Comparison of ENCODE assay signal across 3 fruit fly cellular contexts in genomic region chr3R:31308855-31309646, dm6.
TF ChIP-seq lines count a peak whose summit lies in the region.

No protein-coding gene starts in this region.

TF ChIP-seq in whole organism, embryonic, 481 proteins besides CTCF, POLR2A, EP300 and RAD21 (continued from another document and continues in another):
- TF ChIP-seq CG10979 (tag; optimal IDR thresholded peaks at IDR 0.05; lab: Kevin White, UChicago) = no peak
- no peak for TF ChIP-seq CG16863 (GFP tag; optimal IDR thresholded peaks at IDR 0.05; lab: Kevin White, UChicago)
- peak; percentile 68 for TF ChIP-seq wek (GFP tag; optimal IDR thresholded peaks at IDR 0.05; lab: Kevin White, UChicago)
- TF ChIP-seq MBD-R2 (GFP tag; IDR thresholded peaks at IDR 0.05; lab: Robert Waterston, UW) = no peak
- TF ChIP-seq CG14014 (GFP tag; IDR thresholded peaks at IDR 0.05; lab: Robert Waterston, UW) = no peak; the same call in 1 of the 2 replicates
- TF ChIP-seq sima (GFP tag; optimal IDR thresholded peaks at IDR 0.05; lab: Kevin White, UChicago) = no peak
- no peak for TF ChIP-seq CG10543 (GFP tag; optimal IDR thresholded peaks at IDR 0.05; lab: Kevin White, UChicago)
- TF ChIP-seq Pdp1 (GFP tag; optimal IDR thresholded peaks at IDR 0.05; lab: Kevin White, UChicago) = no peak
- no peak for TF ChIP-seq HLH4C (GFP tag; IDR thresholded peaks at IDR 0.05; lab: Robert Waterston, UW; ENCODE audit: partially characterized antibody)
- TF ChIP-seq kni (GFP tag; optimal IDR thresholded peaks at IDR 0.05; lab: Kevin White, UChicago) = peak; percentile 85
- TF ChIP-seq dm (GFP tag; optimal IDR thresholded peaks at IDR 0.05; lab: Kevin White, UChicago) = no peak
- peak; percentile 68 for TF ChIP-seq MTF-1 (GFP tag; optimal IDR thresholded peaks at IDR 0.05; lab: Kevin White, UChicago; ENCODE audit: borderline replicate concordance)
- TF ChIP-seq CG10209 (GFP tag; optimal IDR thresholded peaks at IDR 0.05; lab: Kevin White, UChicago) = peak; percentile 22
- no peak for TF ChIP-seq CG3065 (GFP tag; optimal IDR thresholded peaks at IDR 0.05; lab: Kevin White, UChicago)
- TF ChIP-seq dimm (GFP tag; IDR thresholded peaks at IDR 0.05; lab: Robert Waterston, UW) = no peak
- TF ChIP-seq CG11504 (tag; optimal IDR thresholded peaks at IDR 0.05; lab: Kevin White, UChicago) = peak; percentile 41
- TF ChIP-seq CG1233 (GFP tag; optimal IDR thresholded peaks at IDR 0.05; lab: Kevin White, UChicago) = no peak
- TF ChIP-seq h (optimal IDR thresholded peaks at IDR 0.05; lab: Kevin White, UChicago) = no peak
- no peak for TF ChIP-seq CG8765 (GFP tag; IDR thresholded peaks at IDR 0.05; lab: Robert Waterston, UW)
- peak; percentile 21 for TF ChIP-seq CG8924 (tag; optimal IDR thresholded peaks at IDR 0.05; lab: Kevin White, UChicago)
- no peak for TF ChIP-seq esg (GFP tag; conservative IDR thresholded peaks at IDR 0.05; lab: Robert Waterston, UW)
- no peak for TF ChIP-seq CG10267 (tag; optimal IDR thresholded peaks at IDR 0.05; lab: Kevin White, UChicago)
- TF ChIP-seq Mad (GFP tag; optimal IDR thresholded peaks at IDR 0.05; lab: Kevin White, UChicago) = no peak
- TF ChIP-seq CG1024 (GFP tag; IDR thresholded peaks at IDR 0.05; lab: Robert Waterston, UW) = no peak
- TF ChIP-seq Camta (GFP tag; optimal IDR thresholded peaks at IDR 0.05; lab: Kevin White, UChicago) = peak; percentile 2
- no peak for TF ChIP-seq D19A (tag; optimal IDR thresholded peaks at IDR 0.05; lab: Kevin White, UChicago)
- TF ChIP-seq NC2α (GFP tag; optimal IDR thresholded peaks at IDR 0.05; lab: Kevin White, UChicago) = no peak
- no peak for TF ChIP-seq CG13624 (GFP tag; optimal IDR thresholded peaks at IDR 0.05; lab: Kevin White, UChicago)
- TF ChIP-seq CG7839 (tag; optimal IDR thresholded peaks at IDR 0.05; lab: Kevin White, UChicago) = no peak
- no peak for TF ChIP-seq CG16779 (GFP tag; IDR thresholded peaks at IDR 0.05; lab: Robert Waterston, UW)
- TF ChIP-seq org-1 (GFP tag; optimal IDR thresholded peaks at IDR 0.05; lab: Kevin White, UChicago) = peak; percentile 38
- peak; percentile 23 for TF ChIP-seq lbe (GFP tag; optimal IDR thresholded peaks at IDR 0.05; lab: Kevin White, UChicago)
- TF ChIP-seq en (GFP tag; optimal IDR thresholded peaks at IDR 0.05; lab: Kevin White, UChicago) = no peak
- TF ChIP-seq Sox100B (GFP tag; optimal IDR thresholded peaks at IDR 0.05; lab: Kevin White, UChicago) = peak; percentile 52
- TF ChIP-seq CG3281 (GFP tag; optimal IDR thresholded peaks at IDR 0.05; lab: Kevin White, UChicago) = no peak
- TF ChIP-seq slbo (GFP tag; IDR thresholded peaks at IDR 0.05; lab: Robert Waterston, UW) = no peak
- TF ChIP-seq CG12219 (GFP tag; optimal IDR thresholded peaks at IDR 0.05; lab: Kevin White, UChicago) = peak; percentile 45
- no peak for TF ChIP-seq Ada2b (GFP tag; IDR thresholded peaks at IDR 0.05; lab: Robert Waterston, UW)
- no peak for TF ChIP-seq lov (optimal IDR thresholded peaks at IDR 0.05; lab: Kevin White, UChicago)
- TF ChIP-seq lov (GFP tag; IDR thresholded peaks at IDR 0.05; lab: Robert Waterston, UW) = peak; percentile 72; the same call in 1 of the 3 replicates
- TF ChIP-seq CG2678 (tag; optimal IDR thresholded peaks at IDR 0.05; lab: Kevin White, UChicago) = no peak
- no peak for TF ChIP-seq CG12942 (GFP tag; optimal IDR thresholded peaks at IDR 0.05; lab: Kevin White, UChicago)
- TF ChIP-seq cato (GFP tag; optimal IDR thresholded peaks at IDR 0.05; lab: Kevin White, UChicago; ENCODE audit: borderline replicate concordance) = no peak
- no peak for TF ChIP-seq CG17612 (GFP tag; IDR thresholded peaks at IDR 0.05; lab: Robert Waterston, UW)
- TF ChIP-seq CG10462 (GFP tag; optimal IDR thresholded peaks at IDR 0.05; lab: Kevin White, UChicago) = no peak
- TF ChIP-seq H15 (GFP tag; IDR thresholded peaks at IDR 0.05; lab: Robert Waterston, UW) = no peak

TF ChIP-seq in whole organism, prepupa, 60 proteins besides CTCF, POLR2A, EP300 and RAD21 (continued from another document):
- TF ChIP-seq CG31627 (GFP tag; optimal IDR thresholded peaks at IDR 0.05; lab: Kevin White, UChicago) = peak; percentile 81
- peak; percentile 72 for TF ChIP-seq Smox (GFP tag; optimal IDR thresholded peaks at IDR 0.05; lab: Kevin White, UChicago)
- TF ChIP-seq cyc (GFP tag; optimal IDR thresholded peaks at IDR 0.05; lab: Kevin White, UChicago) = peak; percentile 81
- TF ChIP-seq CG3032 (tag; optimal IDR thresholded peaks at IDR 0.05; lab: Kevin White, UChicago) = no peak
- peak; percentile 88 for TF ChIP-seq esn (GFP tag; optimal IDR thresholded peaks at IDR 0.05; lab: Kevin White, UChicago)
- no peak for TF ChIP-seq Ets96B (tag; optimal IDR thresholded peaks at IDR 0.05; lab: Kevin White, UChicago)
- no peak for TF ChIP-seq CG11762 (GFP tag; optimal IDR thresholded peaks at IDR 0.05; lab: Kevin White, UChicago; ENCODE audit: insufficient read depth)
- peak; percentile 32; the same call in 1 of the 3 replicates for TF ChIP-seq eg (GFP tag; IDR thresholded peaks at IDR 0.05; lab: Robert Waterston, UW)
- no peak for TF ChIP-seq fd59A (GFP tag; optimal IDR thresholded peaks at IDR 0.05; lab: Kevin White, UChicago)
- TF ChIP-seq achi (GFP tag; optimal IDR thresholded peaks at IDR 0.05; lab: Kevin White, UChicago) = peak; percentile 21
- TF ChIP-seq CG10631 (GFP tag; optimal IDR thresholded peaks at IDR 0.05; lab: Kevin White, UChicago) = peak; percentile 25
- no peak for TF ChIP-seq Lpt (GFP tag; optimal IDR thresholded peaks at IDR 0.05; lab: Kevin White, UChicago)
- peak; percentile 84 for TF ChIP-seq Met (GFP tag; optimal IDR thresholded peaks at IDR 0.05; lab: Kevin White, UChicago)
- TF ChIP-seq CG8319 (GFP tag; optimal IDR thresholded peaks at IDR 0.05; lab: Kevin White, UChicago) = no peak
- peak; percentile 45 for TF ChIP-seq CG3919 (GFP tag; optimal IDR thresholded peaks at IDR 0.05; lab: Kevin White, UChicago)
- TF ChIP-seq CG15336 (GFP tag; IDR thresholded peaks at IDR 0.05; lab: Robert Waterston, UW) = no peak
- TF ChIP-seq CG34406 (GFP tag; optimal IDR thresholded peaks at IDR 0.05; lab: Kevin White, UChicago) = peak; percentile 15
- peak; percentile 24 for TF ChIP-seq CG32006 (GFP tag; optimal IDR thresholded peaks at IDR 0.05; lab: Kevin White, UChicago)
- TF ChIP-seq Hr4 (GFP tag; optimal IDR thresholded peaks at IDR 0.05; lab: Kevin White, UChicago) = no peak
- peak; percentile 69 for TF ChIP-seq vri (GFP tag; optimal IDR thresholded peaks at IDR 0.05; lab: Kevin White, UChicago)
- no peak for TF ChIP-seq Hr38 (GFP tag; optimal IDR thresholded peaks at IDR 0.05; lab: Kevin White, UChicago)
- TF ChIP-seq Eip93F (GFP tag; optimal IDR thresholded peaks at IDR 0.05; lab: Kevin White, UChicago) = peak; percentile 64
- peak; percentile 93 for TF ChIP-seq svp (GFP tag; lab: Kevin White, UChicago)
- TF ChIP-seq lz (GFP tag; optimal IDR thresholded peaks at IDR 0.05; lab: Kevin White, UChicago) = peak; percentile 81
- TF ChIP-seq CG9139 (GFP tag; optimal IDR thresholded peaks at IDR 0.05; lab: Kevin White, UChicago) = no peak
- TF ChIP-seq net (GFP tag; optimal IDR thresholded peaks at IDR 0.05; lab: Kevin White, UChicago) = no peak
- TF ChIP-seq Ets21C (GFP tag; optimal IDR thresholded peaks at IDR 0.05; lab: Kevin White, UChicago) = peak; percentile 73
- peak; percentile 34 for TF ChIP-seq Sox14 (GFP tag; optimal IDR thresholded peaks at IDR 0.05; lab: Kevin White, UChicago)
- TF ChIP-seq dac (GFP tag; optimal IDR thresholded peaks at IDR 0.05; lab: Kevin White, UChicago) = no peak
- no peak for TF ChIP-seq Gug (GFP tag; IDR thresholded peaks at IDR 0.05; lab: Robert Waterston, UW)
- no peak for TF ChIP-seq CG10669 (GFP tag; optimal IDR thresholded peaks at IDR 0.05; lab: Kevin White, UChicago)
- peak; percentile 21 for TF ChIP-seq OdsH (GFP tag; optimal IDR thresholded peaks at IDR 0.05; lab: Kevin White, UChicago)
- TF ChIP-seq Sox102F (GFP tag; optimal IDR thresholded peaks at IDR 0.05; lab: Kevin White, UChicago) = peak; percentile 84
- TF ChIP-seq CG11902 (GFP tag; optimal IDR thresholded peaks at IDR 0.05; lab: Kevin White, UChicago) = no peak
- no peak for TF ChIP-seq CG6808 (GFP tag; optimal IDR thresholded peaks at IDR 0.05; lab: Kevin White, UChicago)
- peak; percentile 84 for TF ChIP-seq topi (GFP tag; optimal IDR thresholded peaks at IDR 0.05; lab: Kevin White, UChicago)
- TF ChIP-seq fd85E (GFP tag; optimal IDR thresholded peaks at IDR 0.05; lab: Kevin White, UChicago) = no peak

TF ChIP-seq in whole organism, wandering third instar larva, 38 proteins besides CTCF, POLR2A, EP300 and RAD21 (continued from another document):
- TF ChIP-seq Dfd (GFP tag; optimal IDR thresholded peaks at IDR 0.05; lab: Kevin White, UChicago) = no peak
